Worm (Caenorhabditis elegans) whole organism, mixed stage, embryonic: Measurements from ENCODE around the gene F34H10.4.

ENCODE experiments used
- blmp-1 ChIP-seq: fragments of 150-350 bp; optimal IDR thresholded peaks from 2 replicates; lab custom pipeline; 2014; ENCODE audit warnings: missing biosample characterization, missing genetic modification characterization
- ceh-83 ChIP-seq: fragments of 200-800 bp; sonication (Bioruptor generic); optimal IDR thresholded peaks from 2 replicates; lab custom pipeline; 2018; ENCODE audit warnings: mild to moderate bottlenecking, missing genetic modification characterization, missing compliant biosample characterization
- ces-1 ChIP-seq: fragments of 150-350 bp; optimal IDR thresholded peaks from 2 replicates; lab custom pipeline; 2014; ENCODE audit warnings: missing biosample characterization, missing genetic modification reagents, missing genetic modification characterization
- lin-13 ChIP-seq: fragments of 150-350 bp; optimal IDR thresholded peaks from 2 replicates; lab custom pipeline; 2014; ENCODE audit warnings: missing biosample characterization, missing genetic modification characterization
- lin-32 ChIP-seq: fragments of 200-800 bp; sonication (Bioruptor generic); optimal IDR thresholded peaks from 2 replicates; lab custom pipeline; 2018; ENCODE audit warnings: mild to moderate bottlenecking, missing genetic modification characterization, missing compliant biosample characterization
- mep-1 ChIP-seq: fragments of 150-350 bp; optimal IDR thresholded peaks from 2 replicates; lab custom pipeline; 2017; ENCODE audit warnings: missing biosample characterization, missing genetic modification reagents, missing genetic modification characterization, inconsistent platforms
- nhr-237 ChIP-seq: fragments of 150-350 bp; optimal IDR thresholded peaks from 2 replicates; lab custom pipeline; 2014; ENCODE audit warnings: missing biosample characterization, missing genetic modification characterization
- nhr-28 ChIP-seq: fragments of 150-350 bp; optimal IDR thresholded peaks from 2 replicates; lab custom pipeline; 2014; ENCODE audit warnings: missing biosample characterization, missing genetic modification characterization
- pha-4 ChIP-seq: fragments of 150-350 bp; optimal IDR thresholded peaks from 2 replicates; lab custom pipeline; 2018; ENCODE audit warnings: missing biosample characterization, missing genetic modification reagents, missing genetic modification characterization
- snpc-4 ChIP-seq: fragments of 150-350 bp; optimal IDR thresholded peaks from 2 replicates; lab custom pipeline; 2014; ENCODE audit warnings: missing biosample characterization, missing genetic modification characterization
- unc-39 ChIP-seq: fragments of 150-350 bp; optimal IDR thresholded peaks from 2 replicates; lab custom pipeline; 2014; ENCODE audit warnings: missing biosample characterization, missing genetic modification characterization
- unc-62 ChIP-seq: fragments of 150-350 bp; optimal IDR thresholded peaks from 2 replicates; lab custom pipeline; 2014; ENCODE audit warnings: missing biosample characterization, missing genetic modification reagents, missing genetic modification characterization
- ztf-11 ChIP-seq: fragments of 150-350 bp; optimal IDR thresholded peaks from 2 replicates; lab custom pipeline; 2014; ENCODE audit warnings: missing biosample characterization, missing genetic modification characterization

- TF ChIP-seq blmp-1 (peak; percentile 11), unc-39 (tag; lab: Kevin White, UChicago) (no peak), snpc-4 (tag; lab: Kevin White, UChicago) (no peak), mep-1 (peak; percentile 60), nhr-237 (peak; percentile 73), lin-13 (tag; lab: Kevin White, UChicago) (peak; percentile 35), unc-62 (GFP tag; lab: Kevin White, UChicago) (peak; percentile 38), ztf-11 (peak; percentile 53), ceh-83 (GFP tag; lab: Kevin White, UChicago) (peak; percentile 89), lin-32 (GFP tag; lab: Kevin White, UChicago) (peak; percentile 74), pha-4 (tag; lab: Kevin White, UChicago) (peak; percentile 68), nhr-28 (tag; lab: Kevin White, UChicago) (peak; percentile 16), ces-1 (GFP tag; lab: Kevin White, UChicago) (no peak)
Measured at ce11 chrX:9637700-9638099, 10.6 kb upstream of the F34H10.4 start.
